Fruit fly (Drosophila melanogaster) whole organism, embryonic: ENCODE data around the gene Obp99c.
A peak's percentile ranks its signal among the peaks of the same experiment; 100 is the strongest.

Source experiments
- Abd-B ChIP-seq: fragments of 200-800 bp; sonication (Bioruptor generic); optimal IDR thresholded peaks from 2 replicates; lab custom pipeline; 2018; ENCODE audit warnings: missing biosample characterization, mild to moderate bottlenecking, missing genetic modification characterization, moderate library complexity
- Adf1 ChIP-seq: fragments of 200-800 bp; sonication (Bioruptor generic); IDR thresholded peaks from 2 replicates; pipeline ENCODE4 v1.3.6; 2022; ENCODE audit warnings: missing biosample characterization, missing genetic modification characterization
- CG10321 ChIP-seq: fragments of 200-800 bp; sonication (Bioruptor generic); IDR thresholded peaks from 2 replicates; pipeline ENCODE4 v1.3.6; 2022; ENCODE audit warnings: missing biosample characterization, missing genetic modification characterization
- CG10462 ChIP-seq: fragments of 200-800 bp; sonication (Bioruptor generic); optimal IDR thresholded peaks from 2 replicates; lab custom pipeline; 2016; ENCODE audit warnings: missing biosample characterization, missing genetic modification characterization
- CG11247 ChIP-seq: fragments of 200-800 bp; sonication (Bioruptor generic); IDR thresholded peaks from 2 replicates; pipeline ENCODE4 v1.3.6; 2022; ENCODE audit warnings: missing biosample characterization, missing genetic modification characterization
- CG14014 ChIP-seq: fragments of 200-800 bp; sonication (Bioruptor generic); IDR thresholded peaks from 2 replicates; pipeline ENCODE4 v1.3.6; 2022; ENCODE audit warnings: missing biosample characterization, missing genetic modification characterization
- CG14965 ChIP-seq: fragments of 200-800 bp; sonication (Bioruptor generic); optimal IDR thresholded peaks from 2 replicates; lab custom pipeline; 2016; ENCODE audit warnings: missing biosample characterization, missing genetic modification characterization, borderline replicate concordance
- CG16813 ChIP-seq: fragments of 200-800 bp; sonication (Bioruptor generic); IDR thresholded peaks from 3 replicates; pipeline ENCODE4 v1.3.6; 2022; ENCODE audit warnings: missing biosample characterization, missing genetic modification characterization; ENCODE audit not compliant: partially characterized antibody
- CG17361 ChIP-seq: fragments of 200-800 bp; sonication (Bioruptor generic); IDR thresholded peaks from 3 replicates; pipeline ENCODE4 v1.3.6; 2022; ENCODE audit warnings: missing biosample characterization, missing genetic modification characterization
- CG2202 ChIP-seq: fragments of 200-800 bp; sonication (Bioruptor generic); optimal IDR thresholded peaks from 2 replicates; lab custom pipeline; 2018; ENCODE audit warnings: missing biosample characterization, mild to moderate bottlenecking, missing genetic modification characterization
- CG30431 ChIP-seq: fragments of 200-800 bp; sonication (Bioruptor generic); optimal IDR thresholded peaks from 2 replicates; lab custom pipeline; 2017; ENCODE audit warnings: missing biosample characterization, missing genetic modification characterization
- CG33557 ChIP-seq: fragments of 200-800 bp; sonication (Bioruptor generic); optimal IDR thresholded peaks from 2 replicates; lab custom pipeline; 2019; ENCODE audit warnings: missing biosample characterization, mild to moderate bottlenecking, missing genetic modification characterization, moderate library complexity
- CG6254 ChIP-seq: fragments of 200-800 bp; sonication (Bioruptor generic); optimal IDR thresholded peaks from 3 replicates; lab custom pipeline; 2017; ENCODE audit warnings: mild to moderate bottlenecking, missing biosample characterization, missing genetic modification reagents, missing genetic modification characterization
- CG7556 ChIP-seq: fragments of 200-800 bp; sonication (Bioruptor generic); optimal IDR thresholded peaks from 2 replicates; lab custom pipeline; 2017; ENCODE audit warnings: missing biosample characterization, mild to moderate bottlenecking, missing genetic modification characterization
- CG8478 ChIP-seq: fragments of >200 bp; optimal IDR thresholded peaks from 2 replicates; lab custom pipeline; 2018
- D19A ChIP-seq: fragments of 200-800 bp; optimal IDR thresholded peaks from 3 replicates; lab custom pipeline; 2019; ENCODE audit warnings: missing biosample characterization, mild to moderate bottlenecking, missing genetic modification characterization, moderate library complexity
- Dfd ChIP-seq, 2 experiments: fragments of >200 bp; optimal IDR thresholded peaks; 2 replicates each; lab custom pipeline; 2017; ENCODE audit warnings: missing biosample characterization in 2 of 2, missing genetic modification characterization in 2 of 2
- Dll ChIP-seq: fragments of 200-800 bp; sonication (Bioruptor generic); IDR thresholded peaks from 4 replicates; pipeline ENCODE4 v1.3.6; 2022; ENCODE audit warnings: missing biosample characterization, missing genetic modification characterization; ENCODE audit not compliant: partially characterized antibody
- ERR ChIP-seq: fragments of 200-800 bp; sonication (Bioruptor generic); optimal IDR thresholded peaks from 2 replicates; lab custom pipeline; 2016; ENCODE audit warnings: missing biosample characterization, missing genetic modification characterization
- Jarid2 ChIP-seq: fragments of 200-800 bp; sonication (Bioruptor generic); optimal IDR thresholded peaks from 3 replicates; lab custom pipeline; 2017; ENCODE audit warnings: mild to moderate bottlenecking, missing biosample characterization, missing genetic modification reagents, missing genetic modification characterization
- Neu2 ChIP-seq: fragments of 200-800 bp; sonication (Bioruptor generic); optimal IDR thresholded peaks from 3 replicates; lab custom pipeline; 2016; ENCODE audit warnings: missing biosample characterization, missing genetic modification characterization, borderline replicate concordance
- Nf-YA ChIP-seq: fragments of 200-800 bp; sonication (Bioruptor generic); IDR thresholded peaks from 2 replicates; pipeline ENCODE4 v1.3.6; 2022; ENCODE audit warnings: missing biosample characterization, missing genetic modification characterization
- Nf-YB ChIP-seq: fragments of 200-800 bp; sonication (Bioruptor generic); optimal IDR thresholded peaks from 3 replicates; lab custom pipeline; 2019; ENCODE audit warnings: missing biosample characterization, mild to moderate bottlenecking, missing genetic modification characterization, moderate library complexity
- Nf-YC ChIP-seq: fragments of 200-800 bp; optimal IDR thresholded peaks from 3 replicates; lab custom pipeline; 2019; ENCODE audit warnings: missing biosample characterization, mild to moderate bottlenecking, missing genetic modification characterization, moderate library complexity
- Scr ChIP-seq: fragments of 200-800 bp; sonication (Bioruptor generic); IDR thresholded peaks from 2 replicates; pipeline ENCODE4 v1.3.6; 2022; ENCODE audit warnings: missing biosample characterization, missing genetic modification characterization; ENCODE audit not compliant: partially characterized antibody
- Side ChIP-seq: fragments of 200-800 bp; sonication (Bioruptor generic); optimal IDR thresholded peaks from 2 replicates; lab custom pipeline; 2016; ENCODE audit warnings: missing biosample characterization, missing genetic modification characterization
- Sox100B ChIP-seq: fragments of 200-800 bp; sonication (Bioruptor generic); optimal IDR thresholded peaks from 3 replicates; lab custom pipeline; 2018; ENCODE audit warnings: missing biosample characterization, mild to moderate bottlenecking, missing genetic modification characterization
- chinmo ChIP-seq: fragments of 200-800 bp; sonication (Bioruptor generic); IDR thresholded peaks from 4 replicates; pipeline ENCODE4 v1.3.6; 2022; ENCODE audit warnings: missing biosample characterization, missing genetic modification characterization; ENCODE audit not compliant: partially characterized antibody
- dmrt99B ChIP-seq: fragments of 200-800 bp; sonication (Bioruptor generic); optimal IDR thresholded peaks from 2 replicates; lab custom pipeline; 2018; ENCODE audit warnings: missing biosample characterization, mild to moderate bottlenecking, missing genetic modification characterization, moderate library complexity
- ewg ChIP-seq: fragments of 200-800 bp; sonication (Bioruptor generic); optimal IDR thresholded peaks from 3 replicates; lab custom pipeline; 2017; ENCODE audit warnings: mild to moderate bottlenecking, missing biosample characterization, missing genetic modification reagents, missing genetic modification characterization
- fd102C ChIP-seq: fragments of 200-800 bp; sonication (Bioruptor generic); optimal IDR thresholded peaks from 2 replicates; lab custom pipeline; 2018; ENCODE audit warnings: missing biosample characterization, mild to moderate bottlenecking, missing genetic modification characterization, moderate library complexity
- fd3F ChIP-seq: fragments of 200-800 bp; sonication (Bioruptor generic); optimal IDR thresholded peaks from 2 replicates; lab custom pipeline; 2018; ENCODE audit warnings: missing biosample characterization, mild to moderate bottlenecking, missing genetic modification characterization, moderate library complexity
- fru ChIP-seq: fragments of >200 bp; optimal IDR thresholded peaks from 2 replicates; lab custom pipeline; 2017
- hb ChIP-seq: fragments of 200-800 bp; sonication (Bioruptor generic); IDR thresholded peaks from 3 replicates; pipeline ENCODE4 v1.3.6; 2022; ENCODE audit warnings: missing biosample characterization, missing genetic modification characterization; ENCODE audit not compliant: partially characterized antibody
- insv ChIP-seq, 2 experiments: fragments of 200-800 bp; sonication (Bioruptor generic); optimal IDR thresholded peaks; 3 replicates each; lab custom pipeline; 2016 to 2018; ENCODE audit warnings: missing biosample characterization in 2 of 2, missing genetic modification characterization in 2 of 2
- ken ChIP-seq: fragments of 200-800 bp; sonication (Bioruptor generic); IDR thresholded peaks from 3 replicates; pipeline ENCODE4 v1.3.6; 2022; ENCODE audit warnings: missing biosample characterization, missing genetic modification characterization
- odd ChIP-seq: fragments of 200-800 bp; sonication (Bioruptor generic); optimal IDR thresholded peaks from 2 replicates; lab custom pipeline; 2017; ENCODE audit warnings: missing biosample characterization, mild to moderate bottlenecking, missing genetic modification characterization
- pros ChIP-seq: fragments of 200-800 bp; sonication (Bioruptor generic); optimal IDR thresholded peaks from 3 replicates; lab custom pipeline; 2019; ENCODE audit warnings: missing biosample characterization, mild to moderate bottlenecking, missing genetic modification characterization, moderate library complexity
- run ChIP-seq: fragments of 200-800 bp; sonication (Bioruptor generic); optimal IDR thresholded peaks from 3 replicates; lab custom pipeline; 2018; ENCODE audit warnings: missing biosample characterization, mild to moderate bottlenecking, missing genetic modification characterization
- seq ChIP-seq: fragments of 200-800 bp; sonication (Bioruptor generic); IDR thresholded peaks from 2 replicates; pipeline ENCODE4 v1.3.6; 2022; ENCODE audit warnings: missing biosample characterization, missing genetic modification characterization
- shn ChIP-seq: fragments of 200-800 bp; sonication (Bioruptor generic); optimal IDR thresholded peaks from 3 replicates; lab custom pipeline; 2016; ENCODE audit warnings: missing biosample characterization, missing genetic modification characterization
- sima ChIP-seq: fragments of 200-800 bp; sonication (Bioruptor generic); optimal IDR thresholded peaks from 2 replicates; lab custom pipeline; 2016; ENCODE audit warnings: missing biosample characterization, missing genetic modification characterization
- trh ChIP-seq: fragments of 200-800 bp; sonication (Bioruptor generic); optimal IDR thresholded peaks from 2 replicates; lab custom pipeline; 2016; ENCODE audit warnings: missing biosample characterization, missing genetic modification characterization
- twi ChIP-seq: fragments of 200-800 bp; optimal IDR thresholded peaks from 2 replicates; lab custom pipeline; 2019; ENCODE audit warnings: missing biosample characterization, mild to moderate bottlenecking, missing genetic modification characterization, moderate library complexity
- unpg ChIP-seq: fragments of 200-800 bp; sonication (Bioruptor generic); optimal IDR thresholded peaks from 3 replicates; lab custom pipeline; 2018; ENCODE audit warnings: missing biosample characterization, mild to moderate bottlenecking, missing genetic modification characterization, moderate library complexity
- wor ChIP-seq: fragments of 200-800 bp; sonication (Bioruptor generic); IDR thresholded peaks from 2 replicates; pipeline ENCODE4 v1.3.6; 2022; ENCODE audit warnings: missing biosample characterization, missing genetic modification characterization
- yki ChIP-seq: fragments of >200 bp; optimal IDR thresholded peaks from 3 replicates; lab custom pipeline; 2018
- z ChIP-seq: fragments of 200-800 bp; sonication (Bioruptor generic); IDR thresholded peaks from 3 replicates; pipeline ENCODE4 v1.3.6; 2022; ENCODE audit warnings: missing biosample characterization, missing genetic modification characterization

Gene Obp99c

DNA sequence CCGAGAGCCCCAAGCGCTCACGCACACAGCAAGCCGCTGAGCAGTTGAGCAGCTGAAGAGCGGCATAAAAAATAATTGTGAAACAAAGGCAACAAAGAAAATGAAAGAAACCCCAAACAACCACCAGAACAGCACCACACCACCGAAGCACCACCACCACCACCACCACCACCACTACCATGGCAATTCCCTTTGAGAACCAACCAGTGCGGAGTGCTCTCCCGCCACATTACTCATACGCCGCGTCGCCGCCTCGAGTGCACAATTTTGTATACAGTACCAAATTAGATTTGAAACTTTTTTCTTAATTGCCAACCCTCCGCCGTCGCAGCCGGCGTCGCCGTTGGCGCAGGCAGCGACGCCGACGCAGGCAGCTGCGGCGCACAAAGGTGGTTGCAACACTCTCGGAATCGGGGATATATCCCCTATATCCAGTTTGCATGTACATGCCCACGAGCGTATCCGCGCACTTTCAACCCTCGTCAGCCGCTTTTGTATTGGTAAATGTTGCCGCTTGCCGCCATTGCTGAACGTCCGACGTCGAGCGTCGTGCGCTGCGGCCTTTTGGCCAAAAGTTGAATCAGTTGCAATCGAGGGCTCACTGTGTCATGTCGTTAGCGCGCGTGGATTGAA is 3.0 kb upstream of the Obp99c start, which contains the start of gene dmrt99B (continued):
- TF ChIP-seq CG30431 (no peak), CG6254 (GFP tag; lab: Kevin White, UChicago) (no peak), fd3F (GFP tag; lab: Kevin White, UChicago) (no peak), run (tag; lab: Kevin White, UChicago) (no peak), pros (GFP tag; lab: Kevin White, UChicago) (no peak), wor (GFP tag; lab: Robert Waterston, UW) (no peak), CG17361 (GFP tag; lab: Robert Waterston, UW) (no peak), Side (no peak)

DNA sequence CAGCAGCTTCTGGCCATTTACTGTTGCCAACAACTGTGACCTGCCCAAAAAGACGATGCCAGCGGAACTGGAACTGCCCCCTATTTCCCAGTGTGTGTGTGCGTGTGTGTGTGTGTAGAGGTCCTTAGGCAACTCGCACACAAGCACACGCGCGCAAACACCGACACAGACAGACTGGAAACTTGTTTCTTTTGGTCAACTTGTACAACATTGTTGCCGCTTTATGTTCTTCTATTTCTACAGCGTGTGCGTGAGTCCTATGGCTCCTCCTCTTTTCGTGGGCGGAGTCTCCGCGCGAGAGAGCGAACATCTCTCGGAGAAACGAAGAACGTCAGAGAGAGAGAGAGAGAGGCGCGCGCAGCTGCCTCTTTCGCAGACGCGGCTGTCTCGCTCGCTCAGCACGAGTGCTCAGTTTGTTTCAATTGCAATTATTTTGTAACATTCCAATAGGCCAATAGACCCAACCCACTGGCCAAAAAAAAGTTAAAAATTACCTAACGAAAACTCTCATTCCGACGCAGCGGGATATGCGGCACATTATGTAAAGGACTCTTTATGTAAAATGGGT is 1.9 kb upstream of the Obp99c start:
- TF ChIP-seq CG16813 (GFP tag; lab: Robert Waterston, UW) (0 out of 3 replicates have a peak, but pooled peaks have one; percentile 34), Neu2 (GFP tag; lab: Kevin White, UChicago) (no peak), CG14014 (GFP tag; lab: Robert Waterston, UW) (no peak), chinmo (GFP tag; lab: Robert Waterston, UW) (0 out of 4 replicates have a peak, but pooled peaks have one; percentile 23), D19A (tag; lab: Kevin White, UChicago) (no peak), ERR (GFP tag; lab: Kevin White, UChicago) (no peak), Side (no peak), hb (GFP tag; lab: Robert Waterston, UW) (no peak), twi (tag; lab: Kevin White, UChicago) (no peak), fd102C (no peak), insv (GFP tag; optimal IDR thresholded peaks at IDR 0.05; lab: Kevin White, UChicago) (no peak), CG33557 (no peak), Scr (GFP tag; lab: Robert Waterston, UW) (no peak), Nf-YB (GFP tag; lab: Kevin White, UChicago) (peak; percentile 95), shn (no peak), CG7556 (GFP tag; lab: Kevin White, UChicago) (no peak), Nf-YA (GFP tag; lab: Robert Waterston, UW) (0 out of 2 replicates have a peak, but pooled peaks have one; percentile 37), ewg (peak; percentile 90), seq (GFP tag; lab: Robert Waterston, UW) (peak; percentile 59; the same call in 1 of the 2 replicates), odd (GFP tag; lab: Kevin White, UChicago) (no peak), Jarid2 (GFP tag; lab: Kevin White, UChicago) (peak; percentile 42), Sox100B (GFP tag; lab: Kevin White, UChicago) (no peak), CG2202 (no peak), Dll (GFP tag; lab: Robert Waterston, UW) (0 out of 4 replicates have a peak, but pooled peaks have one; percentile 28), unpg (GFP tag; lab: Kevin White, UChicago) (no peak), Nf-YC (peak; percentile 95), sima (GFP tag; lab: Kevin White, UChicago) (no peak), z (GFP tag; lab: Robert Waterston, UW) (no peak; the same call in 2 of the 3 replicates), CG10462 (GFP tag; lab: Kevin White, UChicago) (no peak), Abd-B (GFP tag; lab: Kevin White, UChicago) (no peak), Adf1 (GFP tag; lab: Robert Waterston, UW) (peak; percentile 20; the same call in 1 of the 2 replicates), CG14965 (GFP tag; lab: Kevin White, UChicago) (no peak), ken (GFP tag; lab: Robert Waterston, UW) (no peak), trh (no peak), CG11247 (GFP tag; lab: Robert Waterston, UW) (no peak), yki (lab: Kevin White, UChicago) (peak; percentile 69), CG10321 (GFP tag; lab: Robert Waterston, UW) (peak; percentile 82), Dfd (GFP tag; optimal IDR thresholded peaks at IDR 0.05; lab: Kevin White, UChicago) (no peak), fru (lab: Kevin White, UChicago) (no peak), CG8478 (lab: Kevin White, UChicago) (peak; percentile 4), dmrt99B (tag; lab: Kevin White, UChicago) (no peak)
